Worm (Caenorhabditis elegans): ENCODE results near the gene igcm-2.

- TF ChIP-seq flt-1 (GFP tag; IDR thresholded peaks at IDR 0.05), result no peak
- no peak for TF ChIP-seq klf-2 (GFP tag; conservative IDR thresholded peaks at IDR 0.05)
Measured at ce11 chrX:6416357-6417087, 25.1 kb upstream of the igcm-2 start, which contains the start of gene T22E5.6.
